Worm (Caenorhabditis elegans): ENCODE measurements around the gene F15B9.10.

ce11 chrV:13008825-13009224 is at the start of gene F15B9.10:
- no peak for TF ChIP-seq ztf-29 (GFP tag; IDR thresholded peaks at IDR 0.05)
- TF ChIP-seq med-1 (GFP tag; optimal IDR thresholded peaks at IDR 0.05; ENCODE audit: insufficient read depth): no peak
- TF ChIP-seq flt-1 (GFP tag; IDR thresholded peaks at IDR 0.05): no peak
- TF ChIP-seq T22C8.4 (GFP tag; IDR thresholded peaks at IDR 0.05): no peak
- no peak for TF ChIP-seq ref-1 (GFP tag; conservative IDR thresholded peaks at IDR 0.05)
- no peak for TF ChIP-seq cog-1 (tag; optimal IDR thresholded peaks at IDR 0.05)
- no peak for TF ChIP-seq ztf-23 (GFP tag; IDR thresholded peaks at IDR 0.05)
- TF ChIP-seq tab-1 (GFP tag; IDR thresholded peaks at IDR 0.05): no peak
